Fruit fly (Drosophila melanogaster) whole organism, adult: ENCODE results near the gene CG16758.

ENCODE experiments used
- CG12768 ChIP-seq: fragments of 200-800 bp; sonication (Bioruptor generic); optimal IDR thresholded peaks from 2 replicates; lab custom pipeline; 2017; ENCODE audit warnings: missing biosample characterization, missing genetic modification characterization, mild to moderate bottlenecking, moderate library complexity, missing genetic modification reagents
- CG1620 ChIP-seq: fragments of 200-800 bp; sonication (Bioruptor generic); optimal IDR thresholded peaks from 2 replicates; lab custom pipeline; 2016; ENCODE audit warnings: missing biosample characterization, missing genetic modification characterization
- CG7101 ChIP-seq: fragments of 200-800 bp; sonication (Bioruptor generic); optimal IDR thresholded peaks from 2 replicates; lab custom pipeline; 2018; ENCODE audit warnings: missing biosample characterization, mild to moderate bottlenecking, missing genetic modification characterization, moderate library complexity
- Clk ChIP-seq: fragments of 200-800 bp; sonication (Bioruptor generic); optimal IDR thresholded peaks from 2 replicates; lab custom pipeline; 2017; ENCODE audit warnings: missing biosample characterization, missing genetic modification characterization
- cnc ChIP-seq, 2 experiments: fragments of >200 bp; optimal IDR thresholded peaks; 2 replicates each; lab custom pipeline; 2017
- kay ChIP-seq: fragments of 200-800 bp; sonication (Bioruptor generic); peaks from one replicate; lab custom pipeline; 2016; ENCODE audit warnings: missing biosample characterization, missing genetic modification characterization, borderline replicate concordance
- ovo ChIP-seq: fragments of 200-800 bp; sonication (Bioruptor generic); optimal IDR thresholded peaks from 2 replicates; lab custom pipeline; 2016; ENCODE audit warnings: missing biosample characterization, missing genetic modification characterization
- pad ChIP-seq: fragments of 200-800 bp; sonication (Bioruptor generic); optimal IDR thresholded peaks from 3 replicates; lab custom pipeline; 2017; ENCODE audit warnings: missing biosample characterization, missing genetic modification characterization, mild to moderate bottlenecking, moderate library complexity, missing genetic modification reagents
- tj ChIP-seq: fragments of 200-800 bp; sonication (Bioruptor generic); optimal IDR thresholded peaks from 3 replicates; lab custom pipeline; 2017; ENCODE audit warnings: missing biosample characterization, mild to moderate bottlenecking, missing genetic modification characterization, moderate library complexity
- toe ChIP-seq: fragments of 200-800 bp; sonication (Bioruptor generic); optimal IDR thresholded peaks from 2 replicates; lab custom pipeline; 2016; ENCODE audit warnings: missing biosample characterization, missing genetic modification characterization

DNA sequence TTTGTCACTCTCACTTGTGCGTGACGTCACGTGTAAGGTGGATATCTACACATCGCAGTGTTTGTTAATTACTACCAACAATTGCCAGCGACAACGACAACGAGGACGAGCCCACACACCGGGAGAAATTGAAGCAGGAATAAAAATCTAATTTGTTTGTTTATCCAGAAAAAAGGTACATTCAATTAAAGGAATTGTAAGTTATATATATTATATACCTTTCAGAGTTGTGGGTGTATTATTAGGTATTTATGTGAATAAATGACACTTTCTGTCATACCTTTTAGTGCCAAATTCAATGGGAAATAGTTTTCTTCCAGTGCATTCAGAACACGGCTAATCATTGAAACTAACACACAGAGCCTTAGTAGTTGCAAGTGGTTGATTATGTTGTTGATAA, 11.8 kb upstream of the CG16758 start:
- TF ChIP-seq kay (no peak), pad (GFP tag; lab: Kevin White, UChicago) (no peak), Clk (GFP tag; lab: Kevin White, UChicago) (no peak), CG12768 (GFP tag; lab: Kevin White, UChicago) (no peak), CG7101 (tag; lab: Kevin White, UChicago) (no peak), cnc (optimal IDR thresholded peaks at IDR 0.05; lab: Kevin White, UChicago) (no peak), ovo (GFP tag; lab: Kevin White, UChicago) (no peak), CG1620 (no peak), toe (GFP tag; lab: Kevin White, UChicago) (no peak), tj (GFP tag; lab: Kevin White, UChicago) (no peak)
